Worm (Caenorhabditis elegans) whole organism, late embryonic: ENCODE data around the gene D1054.18.

ENCODE experiments used
- F13H6.1 ChIP-seq: sonication (generic microtip); optimal IDR thresholded peaks from 2 replicates; lab custom pipeline; 2016; ENCODE audit warnings: missing genetic modification characterization, missing compliant biosample characterization
- ama-1 ChIP-seq: fragments of 150-350 bp; optimal IDR thresholded peaks from 2 replicates; lab custom pipeline; 2014
- ceh-18 ChIP-seq: sonication (generic microtip); optimal IDR thresholded peaks from 2 replicates; lab custom pipeline; 2016; ENCODE audit warnings: missing genetic modification characterization, missing compliant biosample characterization
- ceh-19 ChIP-seq: fragments of 200-800 bp; sonication (Bioruptor generic); optimal IDR thresholded peaks from 2 replicates; lab custom pipeline; 2018; ENCODE audit warnings: mild to moderate bottlenecking, missing genetic modification characterization, missing compliant biosample characterization
- ceh-45 ChIP-seq: fragments of 200-800 bp; sonication (Bioruptor generic); IDR thresholded peaks from 2 replicates; pipeline ENCODE4 v1.3.6; 2022; ENCODE audit warnings: missing genetic modification reagents, missing genetic modification characterization, missing compliant biosample characterization
- ceh-6 ChIP-seq: fragments of 200-800 bp; sonication (Bioruptor generic); optimal IDR thresholded peaks from 2 replicates; lab custom pipeline; 2018; ENCODE audit warnings: mild to moderate bottlenecking, missing genetic modification characterization, missing compliant biosample characterization
- ceh-9 ChIP-seq: sonication (generic microtip); optimal IDR thresholded peaks from 2 replicates; lab custom pipeline; 2016; ENCODE audit warnings: mild to moderate bottlenecking, missing genetic modification characterization, inconsistent platforms, missing compliant biosample characterization
- che-1 ChIP-seq: sonication (generic microtip); optimal IDR thresholded peaks from 2 replicates; lab custom pipeline; 2016; ENCODE audit warnings: mild to moderate bottlenecking, missing genetic modification characterization, missing compliant biosample characterization
- hlh-30 ChIP-seq: sonication (generic microtip); optimal IDR thresholded peaks from 2 replicates; lab custom pipeline; 2017; ENCODE audit warnings: antibody characterized with exemption, missing genetic modification characterization, missing compliant biosample characterization; ENCODE audit not compliant: insufficient read depth
- lin-11 ChIP-seq: fragments of 200-800 bp; sonication (Bioruptor generic); optimal IDR thresholded peaks from 2 replicates; lab custom pipeline; 2018; ENCODE audit warnings: mild to moderate bottlenecking, missing genetic modification characterization, missing compliant biosample characterization
- odd-2 ChIP-seq: sonication (generic microtip); optimal IDR thresholded peaks from 2 replicates; lab custom pipeline; 2017; ENCODE audit warnings: antibody characterized with exemption, mild to moderate bottlenecking, missing genetic modification characterization, missing compliant biosample characterization
- pha-4 ChIP-seq: fragments of 150-350 bp; optimal IDR thresholded peaks from 2 replicates; lab custom pipeline; 2018; ENCODE audit warnings: missing biosample characterization, missing genetic modification reagents, missing genetic modification characterization
- tbx-2 ChIP-seq: sonication (generic microtip); optimal IDR thresholded peaks from 2 replicates; lab custom pipeline; 2016; ENCODE audit warnings: missing genetic modification characterization, missing compliant biosample characterization
- unc-55 ChIP-seq: sonication (generic microtip); optimal IDR thresholded peaks from 2 replicates; lab custom pipeline; 2017; ENCODE audit warnings: missing biosample characterization, missing genetic modification reagents, missing genetic modification characterization

DNA sequence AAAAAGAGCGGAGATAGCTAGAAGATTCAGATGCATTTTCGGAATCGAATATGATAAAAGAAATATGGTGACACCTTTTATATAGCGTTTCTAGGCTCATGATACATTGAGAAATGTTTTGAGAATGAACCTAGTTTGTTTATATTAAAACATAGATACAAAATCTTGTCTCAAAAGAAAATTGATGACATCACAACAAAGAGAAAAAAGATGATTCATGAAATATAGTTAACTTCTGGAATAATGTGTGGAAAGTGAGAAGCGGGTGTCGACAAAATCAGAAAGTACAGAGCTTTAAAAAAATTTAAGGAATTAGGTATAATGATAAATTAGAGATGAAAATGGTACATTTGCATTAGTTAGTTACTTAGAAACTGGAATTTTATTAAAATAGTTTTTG is 8.2 kb downstream of the D1054.18 start, which contains the start of gene D1054.10:
- TF ChIP-seq ceh-6 (GFP tag; lab: Kevin White, UChicago) (no peak), tbx-2 (tag; lab: Kevin White, UChicago) (no peak), odd-2 (tag; lab: Kevin White, UChicago) (no peak), F13H6.1 (tag; lab: Kevin White, UChicago) (no peak), ceh-18 (tag; lab: Kevin White, UChicago) (no peak), che-1 (tag; lab: Kevin White, UChicago) (no peak), unc-55 (GFP tag; lab: Kevin White, UChicago) (no peak), ceh-45 (GFP tag; lab: Robert Waterston, UW) (no peak), ceh-19 (GFP tag; lab: Kevin White, UChicago) (no peak), lin-11 (no peak), pha-4 (no peak), ama-1 (lab: Kevin White, UChicago) (no peak), hlh-30 (tag; lab: Kevin White, UChicago) (no peak), ceh-9 (tag; lab: Kevin White, UChicago) (no peak)
